Fruit fly (Drosophila melanogaster) whole organism, embryonic: ENCODE data around the gene CG9676.

Experiments used
- Ada2b ChIP-seq: fragments of 200-800 bp; sonication (Bioruptor generic); IDR thresholded peaks from 2 replicates; pipeline ENCODE4 v1.3.6; 2022; ENCODE audit warnings: missing biosample characterization, missing genetic modification characterization
- Antp ChIP-seq: fragments of 200-800 bp; sonication (Bioruptor generic); optimal IDR thresholded peaks from 3 replicates; lab custom pipeline; 2016; ENCODE audit warnings: missing biosample characterization, missing genetic modification characterization
- CG10431 ChIP-seq: fragments of 200-800 bp; sonication (Bioruptor generic); optimal IDR thresholded peaks from 3 replicates; lab custom pipeline; 2018; ENCODE audit warnings: missing biosample characterization, mild to moderate bottlenecking, missing genetic modification characterization
- CG10543 ChIP-seq: fragments of 200-800 bp; sonication (Bioruptor generic); optimal IDR thresholded peaks from 3 replicates; lab custom pipeline; 2017; ENCODE audit warnings: missing biosample characterization, mild to moderate bottlenecking, missing genetic modification characterization, moderate library complexity
- CG11085 ChIP-seq: fragments of 200-800 bp; sonication (Bioruptor generic); IDR thresholded peaks from 2 replicates; pipeline ENCODE4 v1.3.6; 2022; ENCODE audit warnings: missing biosample characterization, missing genetic modification characterization
- CG11093 ChIP-seq: fragments of 200-800 bp; sonication (Bioruptor generic); IDR thresholded peaks from 3 replicates; pipeline ENCODE4 v1.3.6; 2022; ENCODE audit warnings: missing biosample characterization, missing genetic modification characterization
- CG12155 ChIP-seq: fragments of 200-800 bp; sonication (Bioruptor generic); optimal IDR thresholded peaks from 3 replicates; lab custom pipeline; 2016; ENCODE audit warnings: missing biosample characterization, missing genetic modification characterization
- CG1233 ChIP-seq: fragments of 200-800 bp; sonication (Bioruptor generic); optimal IDR thresholded peaks from 4 replicates; lab custom pipeline; 2018; ENCODE audit warnings: missing biosample characterization, mild to moderate bottlenecking, missing genetic modification characterization
- CG12659 ChIP-seq: fragments of 200-800 bp; sonication (Bioruptor generic); optimal IDR thresholded peaks from 3 replicates; lab custom pipeline; 2017; ENCODE audit warnings: mild to moderate bottlenecking, missing biosample characterization, missing genetic modification reagents, missing genetic modification characterization
- CG13123 ChIP-seq: fragments of 200-800 bp; sonication (Bioruptor generic); optimal IDR thresholded peaks from 2 replicates; lab custom pipeline; 2016; ENCODE audit warnings: missing biosample characterization, missing genetic modification characterization
- CG13624 ChIP-seq: fragments of 200-800 bp; sonication (Bioruptor generic); optimal IDR thresholded peaks from 2 replicates; lab custom pipeline; 2016; ENCODE audit warnings: missing biosample characterization, missing genetic modification characterization
- CG16813 ChIP-seq: fragments of 200-800 bp; sonication (Bioruptor generic); IDR thresholded peaks from 3 replicates; pipeline ENCODE4 v1.3.6; 2022; ENCODE audit warnings: missing biosample characterization, missing genetic modification characterization; ENCODE audit not compliant: partially characterized antibody
- CG17328 ChIP-seq: fragments of 200-800 bp; sonication (Bioruptor generic); IDR thresholded peaks from 2 replicates; pipeline ENCODE4 v1.3.6; 2022; ENCODE audit warnings: missing biosample characterization, missing genetic modification characterization
- CG2712 ChIP-seq: fragments of 200-800 bp; optimal IDR thresholded peaks from 3 replicates; lab custom pipeline; 2019; ENCODE audit warnings: missing biosample characterization, mild to moderate bottlenecking, missing genetic modification characterization, moderate library complexity
- CG2889 ChIP-seq: fragments of 200-800 bp; sonication (Bioruptor generic); IDR thresholded peaks from 3 replicates; pipeline ENCODE4 v1.3.6; 2022; ENCODE audit warnings: missing biosample characterization, missing genetic modification characterization
- CG30431 ChIP-seq: fragments of 200-800 bp; sonication (Bioruptor generic); optimal IDR thresholded peaks from 2 replicates; lab custom pipeline; 2017; ENCODE audit warnings: missing biosample characterization, missing genetic modification characterization
- CG31441 ChIP-seq: fragments of 200-800 bp; sonication (Bioruptor generic); IDR thresholded peaks from 2 replicates; pipeline ENCODE4 v1.3.6; 2022; ENCODE audit warnings: missing biosample characterization, missing genetic modification characterization
- CG32772 ChIP-seq: fragments of 200-800 bp; sonication (Bioruptor generic); IDR thresholded peaks from 2 replicates; pipeline ENCODE4 v1.3.6; 2022; ENCODE audit warnings: missing biosample characterization, missing genetic modification characterization
- CG4854 ChIP-seq: fragments of 200-800 bp; sonication (Bioruptor generic); optimal IDR thresholded peaks from 2 replicates; lab custom pipeline; 2016; ENCODE audit warnings: missing biosample characterization, missing genetic modification characterization, inconsistent platforms
- CG5180 ChIP-seq: fragments of 200-800 bp; sonication (Bioruptor generic); optimal IDR thresholded peaks from 3 replicates; lab custom pipeline; 2017; ENCODE audit warnings: missing biosample characterization, missing genetic modification characterization, mild to moderate bottlenecking, moderate library complexity, missing genetic modification reagents
- CG7839 ChIP-seq: fragments of 200-800 bp; sonication (Bioruptor generic); optimal IDR thresholded peaks from 3 replicates; lab custom pipeline; 2018; ENCODE audit warnings: missing biosample characterization, mild to moderate bottlenecking, missing genetic modification characterization, moderate library complexity
- CG8765 ChIP-seq: fragments of 200-800 bp; sonication (Bioruptor generic); IDR thresholded peaks from 2 replicates; pipeline ENCODE4 v1.3.6; 2022; ENCODE audit warnings: missing biosample characterization, missing genetic modification characterization
- CG9797 ChIP-seq: fragments of 200-800 bp; sonication (Bioruptor generic); optimal IDR thresholded peaks from 3 replicates; lab custom pipeline; 2018; ENCODE audit warnings: missing biosample characterization, mild to moderate bottlenecking, missing genetic modification characterization
- CHES-1-like ChIP-seq: fragments of 200-800 bp; sonication (Bioruptor generic); optimal IDR thresholded peaks from 2 replicates; lab custom pipeline; 2016; ENCODE audit warnings: missing biosample characterization, missing genetic modification characterization
- Dbx ChIP-seq: fragments of 200-800 bp; sonication (Bioruptor generic); IDR thresholded peaks from 3 replicates; pipeline ENCODE4 v1.3.6; 2022; ENCODE audit warnings: missing biosample characterization, missing genetic modification characterization
- E2f2 ChIP-seq: fragments of 200-800 bp; sonication (Bioruptor generic); IDR thresholded peaks from 2 replicates; pipeline ENCODE4 v1.3.6; 2022; ENCODE audit warnings: missing biosample characterization, missing genetic modification characterization
- Ets65A ChIP-seq: fragments of 200-800 bp; sonication (Bioruptor generic); peaks from one replicate; lab custom pipeline; 2016; ENCODE audit warnings: missing biosample characterization, missing genetic modification characterization
- Ets97D ChIP-seq: fragments of 200-800 bp; sonication (Bioruptor generic); optimal IDR thresholded peaks from 3 replicates; lab custom pipeline; 2016; ENCODE audit warnings: missing biosample characterization, missing genetic modification characterization
- Fer1 ChIP-seq: fragments of 200-800 bp; sonication (Bioruptor generic); optimal IDR thresholded peaks from 2 replicates; lab custom pipeline; 2017; ENCODE audit warnings: missing biosample characterization, mild to moderate bottlenecking, missing genetic modification characterization
- Gsc ChIP-seq: fragments of 200-800 bp; sonication (Bioruptor generic); IDR thresholded peaks from 2 replicates; pipeline ENCODE4 v1.3.6; 2022; ENCODE audit warnings: missing biosample characterization, missing genetic modification characterization
- H15 ChIP-seq: fragments of 200-800 bp; sonication (Bioruptor generic); IDR thresholded peaks from 3 replicates; pipeline ENCODE4 v1.3.6; 2022; ENCODE audit warnings: missing biosample characterization, missing genetic modification characterization
- H2.0 ChIP-seq: fragments of 200-800 bp; sonication (Bioruptor generic); IDR thresholded peaks from 2 replicates; pipeline ENCODE4 v1.3.6; 2022; ENCODE audit warnings: missing biosample characterization, missing genetic modification characterization
- Hr51 ChIP-seq, 2 experiments: fragments of 200-800 bp; sonication (Bioruptor generic); optimal IDR thresholded peaks; 2 replicates in 1 of 2; 3 replicates in 1 of 2; lab custom pipeline; 2016 to 2018; ENCODE audit warnings: missing biosample characterization in 2 of 2, missing genetic modification characterization in 2 of 2, mild to moderate bottlenecking in 1 of 2, moderate library complexity in 1 of 2
- Lim3 ChIP-seq: fragments of 200-800 bp; sonication (Bioruptor generic); IDR thresholded peaks from 2 replicates; pipeline ENCODE4 v1.3.6; 2022; ENCODE audit warnings: missing biosample characterization, missing genetic modification characterization
- PHDP ChIP-seq: fragments of 200-800 bp; sonication (Bioruptor generic); optimal IDR thresholded peaks from 3 replicates; lab custom pipeline; 2018; ENCODE audit warnings: missing biosample characterization, mild to moderate bottlenecking, missing genetic modification characterization, moderate library complexity
- al ChIP-seq: fragments of 200-800 bp; sonication (Bioruptor generic); IDR thresholded peaks from 2 replicates; pipeline ENCODE4 v1.3.6; 2022; ENCODE audit warnings: missing biosample characterization, missing genetic modification characterization
- ato ChIP-seq: fragments of 200-800 bp; sonication (Bioruptor generic); IDR thresholded peaks from 2 replicates; pipeline ENCODE4 v1.3.6; 2022; ENCODE audit warnings: missing biosample characterization, missing genetic modification characterization; ENCODE audit not compliant: partially characterized antibody
- cas ChIP-seq: fragments of 200-800 bp; sonication (Bioruptor generic); IDR thresholded peaks from 2 replicates; pipeline ENCODE4 v1.3.6; 2022; ENCODE audit warnings: missing biosample characterization, missing genetic modification characterization
- cg ChIP-seq: fragments of 200-800 bp; sonication (Bioruptor generic); optimal IDR thresholded peaks from 3 replicates; lab custom pipeline; 2019; ENCODE audit warnings: missing biosample characterization, mild to moderate bottlenecking, missing genetic modification characterization, moderate library complexity
- chinmo ChIP-seq: fragments of 200-800 bp; sonication (Bioruptor generic); IDR thresholded peaks from 4 replicates; pipeline ENCODE4 v1.3.6; 2022; ENCODE audit warnings: missing biosample characterization, missing genetic modification characterization; ENCODE audit not compliant: partially characterized antibody
- danr ChIP-seq: fragments of 200-800 bp; sonication (Bioruptor generic); IDR thresholded peaks from 2 replicates; pipeline ENCODE4 v1.3.6; 2022; ENCODE audit warnings: missing biosample characterization, missing genetic modification characterization
- dysf ChIP-seq: fragments of 200-800 bp; sonication (Bioruptor generic); IDR thresholded peaks from 3 replicates; pipeline ENCODE4 v1.3.6; 2022; ENCODE audit warnings: missing biosample characterization, missing genetic modification characterization
- eve ChIP-seq, 2 experiments: fragments of >200 bp; optimal IDR thresholded peaks; 2 replicates each; lab custom pipeline; 2017; ENCODE audit warnings: missing biosample characterization in 2 of 2, missing genetic modification characterization in 2 of 2
- pros ChIP-seq: fragments of 200-800 bp; sonication (Bioruptor generic); optimal IDR thresholded peaks from 3 replicates; lab custom pipeline; 2019; ENCODE audit warnings: missing biosample characterization, mild to moderate bottlenecking, missing genetic modification characterization, moderate library complexity
- sc ChIP-seq, 3 experiments: fragments of >200 bp in 2 of 3; fragments of 200-800 bp in 1 of 3; sonication (Bioruptor generic) in 1 of 3; optimal IDR thresholded peaks; 2 replicates in 2 of 3; 3 replicates in 1 of 3; lab custom pipeline; 2017; ENCODE audit warnings: mild to moderate bottlenecking in 1 of 3, missing biosample characterization in 1 of 3, missing genetic modification characterization in 1 of 3, missing genetic modification reagents in 1 of 3
- sd ChIP-seq: fragments of 200-800 bp; sonication (Bioruptor generic); optimal IDR thresholded peaks from 3 replicates; lab custom pipeline; 2018; ENCODE audit warnings: missing biosample characterization, mild to moderate bottlenecking, missing genetic modification characterization, moderate library complexity
- slou ChIP-seq: fragments of 200-800 bp; sonication (Bioruptor generic); optimal IDR thresholded peaks from 3 replicates; lab custom pipeline; 2016; ENCODE audit warnings: missing biosample characterization, missing genetic modification characterization
- ttk ChIP-seq: fragments of 200-800 bp; sonication (Bioruptor generic); IDR thresholded peaks from 2 replicates; pipeline ENCODE4 v2.1.2; 2022; ENCODE audit warnings: missing biosample characterization, missing genetic modification characterization
- twi ChIP-seq: fragments of 200-800 bp; optimal IDR thresholded peaks from 2 replicates; lab custom pipeline; 2019; ENCODE audit warnings: missing biosample characterization, mild to moderate bottlenecking, missing genetic modification characterization, moderate library complexity
- tx ChIP-seq: fragments of 200-800 bp; sonication (Bioruptor generic); optimal IDR thresholded peaks from 2 replicates; lab custom pipeline; 2016; ENCODE audit warnings: missing biosample characterization, missing genetic modification characterization
- zfh1 ChIP-seq: fragments of 200-800 bp; sonication (Bioruptor generic); IDR thresholded peaks from 3 replicates; pipeline ENCODE4 v1.3.6; 2022; ENCODE audit warnings: missing biosample characterization, missing genetic modification characterization

The CG9676 gene

dm6 chrX:16691440-16691839 is 8.5 kb downstream of the CG9676 start (continued):
- TF ChIP-seq Fer1 (GFP tag; lab: Kevin White, UChicago) (peak; percentile 65), CG11093 (GFP tag; lab: Robert Waterston, UW) (peak; percentile 85; the same call in 2 of the 3 replicates), Antp (GFP tag; lab: Kevin White, UChicago) (peak; percentile 91), sc (optimal IDR thresholded peaks at IDR 0.05; lab: Kevin White, UChicago) (no peak), sc (GFP tag; optimal IDR thresholded peaks at IDR 0.05; lab: Kevin White, UChicago) (peak; percentile 81), CG17328 (GFP tag; lab: Robert Waterston, UW) (peak; percentile 94), ttk (peak; percentile 90), pros (GFP tag; lab: Kevin White, UChicago) (no peak), twi (peak; percentile 68), CG12659 (GFP tag; lab: Kevin White, UChicago) (peak; percentile 76), Ada2b (GFP tag; lab: Robert Waterston, UW) (peak; percentile 89), danr (peak; percentile 75), PHDP (tag; lab: Kevin White, UChicago) (peak; percentile 82), Gsc (GFP tag; lab: Robert Waterston, UW) (peak; percentile 71), cg (GFP tag; lab: Kevin White, UChicago) (no peak), CG5180 (GFP tag; lab: Kevin White, UChicago) (peak; percentile 72), H15 (peak; percentile 83), ato (GFP tag; lab: Robert Waterston, UW) (no peak), tx (GFP tag; lab: Kevin White, UChicago) (peak; percentile 78), CG8765 (GFP tag; lab: Robert Waterston, UW) (peak; percentile 54; the same call in 1 of the 2 replicates), Ets97D (GFP tag; lab: Kevin White, UChicago) (peak; percentile 57), CG10543 (GFP tag; lab: Kevin White, UChicago) (peak; percentile 7), CG1233 (GFP tag; lab: Kevin White, UChicago) (peak; percentile 77), CG10431 (GFP tag; lab: Kevin White, UChicago) (peak; percentile 62), CG2712 (tag; lab: Kevin White, UChicago) (peak; percentile 90), Lim3 (peak; percentile 46; the same call in 1 of the 2 replicates), al (peak; percentile 63), Hr51 (GFP tag; optimal IDR thresholded peaks at IDR 0.05; lab: Kevin White, UChicago) (peak; percentile 58 to 83), eve (GFP tag; optimal IDR thresholded peaks at IDR 0.05; lab: Kevin White, UChicago) (peak in 1 of 2 experiments; percentile 93), E2f2 (GFP tag; lab: Robert Waterston, UW) (peak; percentile 61; the same call in 1 of the 2 replicates), dysf (GFP tag; lab: Robert Waterston, UW) (peak; percentile 88), CHES-1-like (GFP tag; lab: Kevin White, UChicago) (peak; percentile 69), H2.0 (GFP tag; lab: Robert Waterston, UW) (peak; percentile 92), CG32772 (GFP tag; lab: Robert Waterston, UW) (peak; percentile 83), sd (tag; lab: Kevin White, UChicago) (peak; percentile 69), cas (GFP tag; lab: Robert Waterston, UW) (0 out of 2 replicates have a peak, but pooled peaks have one; percentile 50), slou (peak; percentile 63), Dbx (no peak), CG4854 (GFP tag; lab: Kevin White, UChicago) (peak; percentile 70), CG11085 (GFP tag; lab: Robert Waterston, UW) (peak; percentile 45; the same call in 1 of the 2 replicates), Ets65A (GFP tag; lab: Kevin White, UChicago) (peak; percentile 97), CG9797 (GFP tag; lab: Kevin White, UChicago) (no peak), CG2889 (GFP tag; lab: Robert Waterston, UW) (peak; percentile 84), CG30431 (GFP tag; lab: Kevin White, UChicago) (peak; percentile 74), CG16813 (GFP tag; lab: Robert Waterston, UW) (no peak), CG12155 (GFP tag; lab: Kevin White, UChicago) (peak; percentile 58), CG31441 (GFP tag; lab: Robert Waterston, UW) (peak; percentile 86), chinmo (GFP tag; lab: Robert Waterston, UW) (no peak), zfh1 (peak; percentile 94), CG7839 (tag; lab: Kevin White, UChicago) (peak; percentile 89), CG13624 (GFP tag; lab: Kevin White, UChicago) (peak; percentile 63), CG13123 (GFP tag; lab: Kevin White, UChicago) (peak; percentile 80)
